Worm (Caenorhabditis elegans) whole organism, mixed stage, embryonic: ENCODE results near the gene fbxa-164.

Source experiments
- M03D4.4 ChIP-seq: sonication (generic microtip); optimal IDR thresholded peaks from 2 replicates; lab custom pipeline; 2017; ENCODE audit warnings: mild to moderate bottlenecking, missing genetic modification characterization, missing compliant biosample characterization
- bed-3 ChIP-seq: fragments of 200-800 bp; sonication (Bioruptor generic); optimal IDR thresholded peaks from 3 replicates; lab custom pipeline; 2018; ENCODE audit warnings: mild to moderate bottlenecking, missing genetic modification characterization, moderate library complexity, missing compliant biosample characterization
- blmp-1 ChIP-seq: fragments of 150-350 bp; optimal IDR thresholded peaks from 2 replicates; lab custom pipeline; 2014; ENCODE audit warnings: missing biosample characterization, missing genetic modification characterization
- ceh-39 ChIP-seq: fragments of 150-350 bp; optimal IDR thresholded peaks from 2 replicates; lab custom pipeline; 2014; ENCODE audit warnings: missing biosample characterization, missing genetic modification characterization
- ceh-43 ChIP-seq: fragments of 200-800 bp; sonication (Bioruptor generic); optimal IDR thresholded peaks from 2 replicates; lab custom pipeline; 2018; ENCODE audit warnings: mild to moderate bottlenecking, missing genetic modification characterization, moderate library complexity, missing compliant biosample characterization
- ceh-83 ChIP-seq: fragments of 200-800 bp; sonication (Bioruptor generic); optimal IDR thresholded peaks from 2 replicates; lab custom pipeline; 2018; ENCODE audit warnings: mild to moderate bottlenecking, missing genetic modification characterization, missing compliant biosample characterization
- drap-1 ChIP-seq: fragments of 200-800 bp; sonication (Bioruptor generic); optimal IDR thresholded peaks from 3 replicates; lab custom pipeline; 2018; ENCODE audit warnings: mild to moderate bottlenecking, missing genetic modification characterization, missing compliant biosample characterization
- elt-1 ChIP-seq: sonication (generic microtip); optimal IDR thresholded peaks from 2 replicates; lab custom pipeline; 2017; ENCODE audit warnings: missing genetic modification characterization, mild to moderate bottlenecking, missing compliant biosample characterization, antibody characterized with exemption, moderate library complexity, borderline replicate concordance; ENCODE audit not compliant: insufficient read depth
- elt-3 ChIP-seq: fragments of 150-350 bp; optimal IDR thresholded peaks from 2 replicates; lab custom pipeline; 2014; ENCODE audit warnings: missing biosample characterization, missing genetic modification characterization
- ham-2 ChIP-seq: fragments of 200-800 bp; sonication (Bioruptor generic); optimal IDR thresholded peaks from 2 replicates; lab custom pipeline; 2018; ENCODE audit warnings: mild to moderate bottlenecking, missing genetic modification characterization, missing compliant biosample characterization
- hlh-1 ChIP-seq: fragments of 150-350 bp; optimal IDR thresholded peaks from 2 replicates; lab custom pipeline; 2014; ENCODE audit warnings: missing biosample characterization, missing genetic modification reagents, missing genetic modification characterization
- lin-13 ChIP-seq: fragments of 150-350 bp; optimal IDR thresholded peaks from 2 replicates; lab custom pipeline; 2014; ENCODE audit warnings: missing biosample characterization, missing genetic modification characterization
- lin-32 ChIP-seq: fragments of 200-800 bp; sonication (Bioruptor generic); optimal IDR thresholded peaks from 2 replicates; lab custom pipeline; 2018; ENCODE audit warnings: mild to moderate bottlenecking, missing genetic modification characterization, missing compliant biosample characterization
- lsy-2 ChIP-seq: fragments of 150-350 bp; optimal IDR thresholded peaks from 2 replicates; lab custom pipeline; 2014; ENCODE audit warnings: missing biosample characterization, missing genetic modification characterization
- mep-1 ChIP-seq: fragments of 150-350 bp; optimal IDR thresholded peaks from 2 replicates; lab custom pipeline; 2017; ENCODE audit warnings: missing biosample characterization, missing genetic modification reagents, missing genetic modification characterization, inconsistent platforms
- mls-2 ChIP-seq: sonication (generic microtip); optimal IDR thresholded peaks from 2 replicates; lab custom pipeline; 2016; ENCODE audit warnings: mild to moderate bottlenecking, missing genetic modification characterization, moderate library complexity, missing compliant biosample characterization
- nhr-12 ChIP-seq: fragments of 150-350 bp; optimal IDR thresholded peaks from 2 replicates; lab custom pipeline; 2014; ENCODE audit warnings: missing biosample characterization, missing genetic modification characterization
- nhr-237 ChIP-seq: fragments of 150-350 bp; optimal IDR thresholded peaks from 2 replicates; lab custom pipeline; 2014; ENCODE audit warnings: missing biosample characterization, missing genetic modification characterization
- nhr-28 ChIP-seq: fragments of 150-350 bp; optimal IDR thresholded peaks from 2 replicates; lab custom pipeline; 2014; ENCODE audit warnings: missing biosample characterization, missing genetic modification characterization
- nhr-76 ChIP-seq: sonication (generic microtip); optimal IDR thresholded peaks from 2 replicates; lab custom pipeline; 2017; ENCODE audit warnings: missing biosample characterization, missing genetic modification characterization
- snpc-4 ChIP-seq: fragments of 150-350 bp; optimal IDR thresholded peaks from 2 replicates; lab custom pipeline; 2014; ENCODE audit warnings: missing biosample characterization, missing genetic modification characterization
- sptf-1 ChIP-seq: sonication (generic microtip); optimal IDR thresholded peaks from 2 replicates; lab custom pipeline; 2017; ENCODE audit warnings: mild to moderate bottlenecking, missing genetic modification characterization, moderate library complexity, missing compliant biosample characterization
- tbx-8 ChIP-seq: fragments of 200-800 bp; sonication (Bioruptor generic); optimal IDR thresholded peaks from 2 replicates; lab custom pipeline; 2018; ENCODE audit warnings: mild to moderate bottlenecking, missing genetic modification characterization, moderate library complexity, missing compliant biosample characterization
- unc-120 ChIP-seq: sonication (generic microtip); optimal IDR thresholded peaks from 2 replicates; lab custom pipeline; 2017; ENCODE audit warnings: missing genetic modification characterization, missing compliant biosample characterization; ENCODE audit not compliant: poor library complexity, severe bottlenecking
- unc-39 ChIP-seq: fragments of 150-350 bp; optimal IDR thresholded peaks from 2 replicates; lab custom pipeline; 2014; ENCODE audit warnings: missing biosample characterization, missing genetic modification characterization
- unc-62 ChIP-seq: fragments of 150-350 bp; optimal IDR thresholded peaks from 2 replicates; lab custom pipeline; 2014; ENCODE audit warnings: missing biosample characterization, missing genetic modification reagents, missing genetic modification characterization
- zip-8 ChIP-seq: fragments of 150-350 bp; optimal IDR thresholded peaks from 2 replicates; lab custom pipeline; 2014; ENCODE audit warnings: missing biosample characterization, missing genetic modification characterization
- ztf-11 ChIP-seq: fragments of 150-350 bp; optimal IDR thresholded peaks from 2 replicates; lab custom pipeline; 2014; ENCODE audit warnings: missing biosample characterization, missing genetic modification characterization

fbxa-164 gene

DNA sequence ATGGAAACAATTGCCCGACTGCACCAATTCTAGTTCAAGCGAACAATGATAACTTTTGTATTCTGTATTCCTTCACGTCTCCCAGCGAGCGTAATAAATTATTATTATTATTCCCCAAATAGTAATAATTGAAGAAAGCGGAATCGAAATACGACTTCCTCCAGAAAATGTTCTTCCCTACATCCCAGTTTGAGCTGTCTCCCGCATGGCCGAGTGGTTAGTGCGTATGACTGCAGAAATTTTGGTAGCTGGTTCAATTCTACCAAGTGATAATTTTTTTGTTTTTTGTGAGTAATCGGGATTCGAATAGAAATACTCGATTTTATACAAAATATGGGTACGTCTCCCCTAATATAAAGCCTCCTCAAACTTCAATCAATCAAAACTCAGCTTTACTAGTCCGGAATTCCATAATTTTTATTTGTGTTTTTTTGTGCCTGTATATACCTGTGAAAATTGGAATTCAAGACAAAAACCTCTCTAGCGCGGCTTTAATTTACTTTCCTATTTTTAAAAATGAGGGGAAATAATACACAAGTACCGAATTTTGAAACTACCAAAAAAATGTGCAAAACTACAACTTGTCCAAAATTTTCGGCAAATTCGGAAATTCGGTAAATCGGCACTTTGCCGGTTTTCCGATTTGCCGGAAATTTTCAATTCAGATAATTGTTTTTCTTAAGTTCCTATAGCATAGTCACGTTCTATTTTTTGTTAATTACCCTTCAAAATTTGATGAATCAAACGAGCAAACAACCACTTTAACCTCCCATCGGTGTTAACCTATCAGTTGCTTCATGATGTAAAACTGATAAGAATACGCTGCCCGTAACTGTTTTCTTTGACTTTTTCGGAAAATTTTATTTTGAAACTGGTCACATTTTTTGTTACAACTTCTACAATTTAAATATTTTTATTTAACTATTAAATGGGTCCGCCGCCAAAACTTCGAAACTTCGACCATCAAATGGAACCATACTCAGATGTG lies 16.5 kb downstream of the fbxa-164 start, which contains the start of gene bath-46:
Gene bath-46, plus strand, starts transcription at position 806 of the 988 bp plus-strand sequence.
- TF ChIP-seq unc-62: no peak
- no peak for TF ChIP-seq ham-2 (GFP tag; lab: Kevin White, UChicago)
- TF ChIP-seq lin-32: no peak

DNA sequence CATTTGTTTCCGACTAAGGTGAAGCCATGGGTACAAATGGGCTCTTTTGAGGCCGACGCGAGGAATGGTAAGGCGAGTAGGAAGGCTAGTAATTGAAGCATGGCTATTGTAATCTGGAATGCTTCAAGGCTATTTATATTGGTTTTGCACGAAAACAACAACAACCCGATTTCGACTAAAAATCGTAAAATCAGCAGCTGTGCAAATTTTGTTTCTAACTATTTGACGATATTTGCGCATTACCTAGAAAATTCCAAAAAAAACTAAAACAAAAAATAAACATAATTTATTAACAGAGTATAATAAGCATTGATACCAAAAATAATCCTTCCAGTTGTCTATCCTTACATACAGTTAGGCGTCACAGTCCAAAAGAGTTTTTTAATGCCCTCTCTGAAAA lies 18.7 kb downstream of the fbxa-164 start, which contains the start of gene clec-20:
Gene clec-20, minus strand, starts transcription at position 101 of the 400 bp plus-strand sequence.
- TF ChIP-seq nhr-237 (tag; lab: Kevin White, UChicago) (no peak), mep-1 (no peak), lin-13 (tag; lab: Kevin White, UChicago) (no peak), elt-1 (no peak), hlh-1 (tag; lab: Kevin White, UChicago) (no peak), unc-39 (tag; lab: Kevin White, UChicago) (no peak), sptf-1 (tag; lab: Kevin White, UChicago) (no peak), drap-1 (GFP tag; lab: Kevin White, UChicago) (no peak), elt-3 (tag; lab: Kevin White, UChicago) (no peak), bed-3 (GFP tag; lab: Kevin White, UChicago) (no peak), lin-32 (no peak), snpc-4 (tag; lab: Kevin White, UChicago) (no peak), nhr-28 (tag; lab: Kevin White, UChicago) (no peak), nhr-12 (tag; lab: Kevin White, UChicago) (no peak), tbx-8 (GFP tag; lab: Kevin White, UChicago) (no peak)
- TF ChIP-seq, all 35 proteins: peak for 0

DNA sequence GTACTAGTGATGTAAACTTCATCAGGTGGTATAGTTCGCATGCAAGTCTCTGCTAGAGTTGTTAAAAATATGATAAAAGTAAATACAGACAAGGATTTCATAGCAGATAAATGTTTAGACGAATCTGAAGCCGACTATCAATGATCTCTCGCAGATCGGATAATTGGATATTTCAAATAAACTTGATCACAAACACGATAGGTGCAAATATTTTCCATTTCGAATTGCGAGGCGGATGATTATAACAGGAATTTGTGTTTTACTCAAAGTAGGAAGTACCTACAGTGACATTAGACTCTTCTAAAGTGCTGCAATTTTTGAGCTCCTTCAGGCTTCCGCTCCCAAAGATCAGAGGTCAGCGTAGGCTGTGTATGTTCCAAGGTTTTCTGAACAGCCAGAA lies 24.0 kb downstream of the fbxa-164 start, which contains the start of gene T07H3.7:
Gene T07H3.7, minus strand, starts transcription at position 101 of the 400 bp plus-strand sequence.
- TF ChIP-seq elt-3 (tag; lab: Kevin White, UChicago) (no peak), blmp-1 (tag; lab: Kevin White, UChicago) (no peak), unc-39 (tag; lab: Kevin White, UChicago) (no peak), tbx-8 (GFP tag; lab: Kevin White, UChicago) (no peak), ceh-83 (no peak), hlh-1 (tag; lab: Kevin White, UChicago) (no peak), nhr-76 (tag; lab: Kevin White, UChicago) (no peak), lsy-2 (tag; lab: Kevin White, UChicago) (no peak), unc-120 (no peak), M03D4.4 (tag; lab: Kevin White, UChicago) (no peak), ceh-39 (no peak), lin-13 (tag; lab: Kevin White, UChicago) (no peak), ztf-11 (tag; lab: Kevin White, UChicago) (no peak), mls-2 (tag; lab: Kevin White, UChicago) (no peak), snpc-4 (tag; lab: Kevin White, UChicago) (no peak), nhr-28 (tag; lab: Kevin White, UChicago) (no peak), nhr-237 (tag; lab: Kevin White, UChicago) (no peak)

DNA sequence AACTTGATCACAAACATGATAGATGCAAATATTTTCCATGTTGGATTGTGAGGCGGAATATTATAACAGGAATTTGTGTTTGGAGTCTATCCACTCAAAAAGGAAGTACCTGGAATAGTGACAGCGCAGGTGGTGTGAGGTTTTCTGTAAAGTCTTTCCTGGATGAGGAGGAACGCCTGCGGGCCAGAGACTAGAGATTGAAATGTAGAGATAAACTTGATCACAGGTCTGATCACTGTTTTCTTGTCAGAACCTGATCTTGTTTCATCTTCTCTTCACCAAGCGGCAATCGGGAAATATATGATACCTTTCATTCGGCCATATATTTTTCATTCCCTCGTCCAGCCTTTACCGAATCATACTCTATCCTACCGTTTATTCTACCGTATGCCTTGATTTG lies 27.6 kb downstream of the fbxa-164 start, which contains the start of gene T07H3.8:
Gene T07H3.8, plus strand, starts transcription at position 301 of the 400 bp plus-strand sequence.
- TF ChIP-seq tbx-8 (GFP tag; lab: Kevin White, UChicago): no peak
- TF ChIP-seq unc-39 (tag; lab: Kevin White, UChicago): no peak
- TF ChIP-seq drap-1 (GFP tag; lab: Kevin White, UChicago): no peak
- no peak for TF ChIP-seq zip-8 (tag; lab: Kevin White, UChicago)
- TF ChIP-seq nhr-28 (tag; lab: Kevin White, UChicago): no peak
- no peak for TF ChIP-seq ztf-11 (tag; lab: Kevin White, UChicago)
- TF ChIP-seq elt-3 (tag; lab: Kevin White, UChicago): no peak
- TF ChIP-seq ceh-43 (GFP tag; lab: Kevin White, UChicago): no peak
- TF ChIP-seq nhr-76 (tag; lab: Kevin White, UChicago): no peak
- no peak for TF ChIP-seq nhr-12 (tag; lab: Kevin White, UChicago)
- TF ChIP-seq hlh-1 (tag; lab: Kevin White, UChicago): no peak
- no peak for TF ChIP-seq ceh-83
- no peak for TF ChIP-seq lsy-2 (tag; lab: Kevin White, UChicago)
- no peak for TF ChIP-seq snpc-4 (tag; lab: Kevin White, UChicago)
- TF ChIP-seq elt-1: no peak
